Worm (Caenorhabditis elegans): ENCODE data around the gene C05B5.5.

The C05B5.5 gene

DNA sequence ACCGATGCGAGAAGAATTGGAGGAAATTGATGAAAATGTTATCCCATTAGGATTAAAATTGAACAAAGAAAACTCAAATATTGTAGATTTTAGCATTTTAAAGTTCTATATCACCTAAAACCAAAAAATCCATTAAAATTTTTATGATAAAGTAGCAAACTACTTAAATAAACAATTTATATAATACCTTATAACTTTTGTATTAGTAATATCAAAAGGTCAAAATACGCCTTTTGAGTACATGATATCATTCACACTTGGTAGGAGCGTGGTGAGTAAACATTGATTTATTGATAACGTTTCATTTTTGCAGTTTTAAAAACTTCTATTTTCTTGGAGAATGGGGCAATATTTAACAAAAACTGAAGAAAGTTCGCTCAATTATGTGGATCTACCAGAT lies at the start of gene C05B5.5:
Gene C05B5.5 (plus strand): TSS at position 301 of the 400 bp plus-strand sequence.
- TF ChIP-seq K12H6.12 (tag; optimal IDR thresholded peaks at IDR 0.05) (no peak), lin-26 (GFP tag; IDR thresholded peaks at IDR 0.05) (no peak), egl-18 (GFP tag; IDR thresholded peaks at IDR 0.05) (no peak), unc-62 (GFP tag; optimal IDR thresholded peaks at IDR 0.05) (no peak), T07F8.4 (tag; optimal IDR thresholded peaks at IDR 0.05) (no peak), ztf-6 (GFP tag; IDR thresholded peaks at IDR 0.05) (no peak), bed-2 (GFP tag; IDR thresholded peaks at IDR 0.05) (no peak), mcd-1 (GFP tag; IDR thresholded peaks at IDR 0.05) (no peak), C06A6.2 (GFP tag; conservative IDR thresholded peaks at IDR 0.05) (no peak), aptf-3 (GFP tag; IDR thresholded peaks at IDR 0.05) (no peak), athp-1 (tag; optimal IDR thresholded peaks at IDR 0.05) (no peak), hlh-12 (tag; optimal IDR thresholded peaks at IDR 0.05) (no peak), snpc-1.1 (tag; optimal IDR thresholded peaks at IDR 0.05; ENCODE audit: insufficient read depth) (no peak), Y79H2A.3 (GFP tag; conservative IDR thresholded peaks at IDR 0.05) (no peak), mel-28 (tag; optimal IDR thresholded peaks at IDR 0.05; ENCODE audit: borderline replicate concordance) (no peak), tlf-1 (GFP tag; optimal IDR thresholded peaks at IDR 0.05) (no peak)

ce11 chrIII:9951864-9952263 lies 49.3 kb upstream of the C05B5.5 start, which contains the start of gene K03H1.11:
TSS of gene K03H1.11 (minus strand) at chrIII:9951964.
- no peak for TF ChIP-seq hlh-26 (GFP tag; conservative IDR thresholded peaks at IDR 0.05)
- TF ChIP-seq ceh-58 (GFP tag; IDR thresholded peaks at IDR 0.05) = no peak

DNA sequence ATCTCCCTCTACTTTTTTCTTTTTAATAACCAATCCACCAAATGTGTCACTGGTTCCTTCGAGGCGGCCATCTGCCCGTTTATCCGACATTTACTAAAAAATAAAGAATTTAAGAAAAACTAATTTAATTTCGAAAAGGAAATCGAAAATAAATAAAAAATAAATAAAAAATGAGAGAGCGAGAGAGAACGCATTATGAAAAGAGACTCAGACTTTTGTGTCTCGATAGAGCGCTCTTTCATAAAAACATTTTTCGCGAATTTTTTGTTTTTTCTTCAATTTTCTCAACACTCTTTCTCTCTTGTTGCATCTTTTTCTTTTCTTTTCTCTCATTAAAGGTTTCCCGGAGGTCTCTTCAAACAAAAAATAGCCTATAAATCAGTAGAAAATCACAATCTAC lies 45.0 kb upstream of the C05B5.5 start, which contains the start of gene mog-1:
Gene mog-1 (minus strand): TSS at position 93 of the 400 bp plus-strand sequence.
- peak; percentile 63; the same call in 1 of the 2 replicates for TF ChIP-seq hmg-1.2 (GFP tag; IDR thresholded peaks at IDR 0.05)
- TF ChIP-seq C06A6.2 (GFP tag; conservative IDR thresholded peaks at IDR 0.05) = no peak

ce11 chrIII:9956665-9957401 lies 44.3 kb upstream of the C05B5.5 start, which contains the start of gene alx-1:
TSS of gene alx-1 (plus strand) at chrIII:9957351.
- TF ChIP-seq efl-1 (GFP tag; optimal IDR thresholded peaks at IDR 0.05) (no peak), D2030.7 (GFP tag; IDR thresholded peaks at IDR 0.05) (no peak), ets-4 (GFP tag; optimal IDR thresholded peaks at IDR 0.05) (no peak), attf-5 (GFP tag; optimal IDR thresholded peaks at IDR 0.05) (peak; percentile 84), atf-7 (tag; optimal IDR thresholded peaks at IDR 0.05) (no peak), unc-62 (GFP tag; optimal IDR thresholded peaks at IDR 0.05) (peak; percentile 6), snpc-4 (GFP tag; optimal IDR thresholded peaks at IDR 0.05) (no peak), snpc-4 (tag; optimal IDR thresholded peaks at IDR 0.05) (peak in 1 of 4 experiments; percentile 9), cebp-1 (GFP tag; IDR thresholded peaks at IDR 0.05) (peak; percentile 97), cebp-1 (tag; optimal IDR thresholded peaks at IDR 0.05) (peak; percentile 99), ztf-18 (tag; optimal IDR thresholded peaks at IDR 0.05) (no peak), nhr-80 (tag; optimal IDR thresholded peaks at IDR 0.05) (peak; percentile 54)

- TF ChIP-seq madf-10 (tag; optimal IDR thresholded peaks at IDR 0.05) (no peak), atf-7 (tag; optimal IDR thresholded peaks at IDR 0.05) (peak; percentile 73), nfyb-1 (GFP tag; IDR thresholded peaks at IDR 0.05) (0 out of 2 replicates have a peak, but pooled peaks have one; percentile 14)
These were observed 37.7 kb upstream of the C05B5.5 start for ce11 chrIII:9963447-9963846.
